Worm (Caenorhabditis elegans) whole organism, midembryonic: ENCODE data around the gene D1044.4.

Experiments used
- T22C8.4 ChIP-seq: fragments of 200-800 bp; sonication (Bioruptor generic); IDR thresholded peaks from 2 replicates; pipeline ENCODE4 v1.3.6; 2022; ENCODE audit warnings: missing genetic modification characterization, missing compliant biosample characterization
- cog-1 ChIP-seq: sonication (generic microtip); optimal IDR thresholded peaks from 2 replicates; lab custom pipeline; 2016; ENCODE audit warnings: missing genetic modification characterization, missing compliant biosample characterization
- flt-1 ChIP-seq: fragments of 200-800 bp; sonication (Bioruptor generic); IDR thresholded peaks from 2 replicates; pipeline ENCODE4 v1.3.6; 2022; ENCODE audit warnings: missing genetic modification characterization, missing compliant biosample characterization
- klf-2 ChIP-seq: fragments of 200-800 bp; sonication (Bioruptor generic); conservative IDR thresholded peaks from 2 replicates; pipeline ENCODE4 v1.3.6; 2022; ENCODE audit warnings: missing genetic modification reagents, missing genetic modification characterization, missing compliant biosample characterization
- med-1 ChIP-seq: sonication (generic microtip); optimal IDR thresholded peaks from 2 replicates; lab custom pipeline; 2017; ENCODE audit warnings: missing genetic modification characterization, mild to moderate bottlenecking, missing compliant biosample characterization, antibody characterized with exemption, missing genetic modification reagents; ENCODE audit not compliant: insufficient read depth
- ref-1 ChIP-seq: fragments of 200-800 bp; sonication (Bioruptor generic); conservative IDR thresholded peaks from 2 replicates; pipeline ENCODE4 v1.3.6; 2022; ENCODE audit warnings: missing genetic modification reagents, missing genetic modification characterization, missing compliant biosample characterization
- tab-1 ChIP-seq: fragments of 200-800 bp; sonication (Bioruptor generic); IDR thresholded peaks from 2 replicates; pipeline ENCODE4 v1.3.6; 2022; ENCODE audit warnings: missing genetic modification characterization, missing compliant biosample characterization
- ztf-23 ChIP-seq: fragments of 200-800 bp; sonication (Bioruptor generic); IDR thresholded peaks from 2 replicates; pipeline ENCODE4 v1.3.6; 2022; ENCODE audit warnings: missing genetic modification reagents, missing genetic modification characterization, missing compliant biosample characterization
- ztf-29 ChIP-seq: fragments of 200-800 bp; sonication (Bioruptor generic); IDR thresholded peaks from 2 replicates; pipeline ENCODE4 v1.3.6; 2022; ENCODE audit warnings: missing genetic modification reagents, missing genetic modification characterization, missing compliant biosample characterization

D1044.4 gene

DNA sequence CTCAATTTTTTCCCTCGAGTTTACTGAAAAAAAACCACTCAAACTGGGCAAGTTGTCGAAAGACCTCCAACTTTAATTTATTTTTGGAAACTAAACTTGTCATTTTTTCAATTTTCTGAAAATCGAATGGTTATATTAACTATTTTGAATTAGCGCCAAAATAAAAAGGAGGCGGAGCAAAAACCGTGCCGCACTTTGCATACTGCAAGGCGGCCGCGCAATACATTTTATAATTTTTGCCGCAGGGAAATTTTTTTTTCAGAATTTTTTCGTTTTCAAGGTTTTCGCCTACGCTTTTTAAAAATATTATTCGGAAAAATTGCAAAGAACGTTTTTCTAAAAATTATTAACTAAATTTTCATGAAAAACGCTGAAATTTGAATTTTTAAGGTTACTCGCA lies 18.2 kb downstream of the D1044.4 start:
- TF ChIP-seq flt-1 (GFP tag; lab: Robert Waterston, UW), result no peak
- TF ChIP-seq cog-1 (tag; lab: Kevin White, UChicago), result no peak
- no peak for TF ChIP-seq T22C8.4
- TF ChIP-seq klf-2 (GFP tag; lab: Robert Waterston, UW), result no peak
- TF ChIP-seq tab-1 (GFP tag; lab: Robert Waterston, UW), result no peak
- TF ChIP-seq ref-1 (GFP tag; lab: Robert Waterston, UW), result no peak
- no peak for TF ChIP-seq med-1
- TF ChIP-seq ztf-29 (GFP tag; lab: Robert Waterston, UW), result no peak
- no peak for TF ChIP-seq ztf-23 (GFP tag; lab: Robert Waterston, UW)

- TF ChIP-seq T22C8.4, result no peak
- TF ChIP-seq ztf-23 (GFP tag; lab: Robert Waterston, UW), result no peak
- TF ChIP-seq cog-1 (tag; lab: Kevin White, UChicago), result peak; percentile 56
- no peak for TF ChIP-seq flt-1 (GFP tag; lab: Robert Waterston, UW)
- no peak for TF ChIP-seq tab-1 (GFP tag; lab: Robert Waterston, UW)
- no peak for TF ChIP-seq ztf-29 (GFP tag; lab: Robert Waterston, UW)
- TF ChIP-seq med-1, result no peak
- TF ChIP-seq ref-1 (GFP tag; lab: Robert Waterston, UW), result peak; percentile 43; the same call in 1 of the 2 replicates
Measured at ce11 chrIII:5502915-5503575, 18.8 kb downstream of the D1044.4 start.

DNA sequence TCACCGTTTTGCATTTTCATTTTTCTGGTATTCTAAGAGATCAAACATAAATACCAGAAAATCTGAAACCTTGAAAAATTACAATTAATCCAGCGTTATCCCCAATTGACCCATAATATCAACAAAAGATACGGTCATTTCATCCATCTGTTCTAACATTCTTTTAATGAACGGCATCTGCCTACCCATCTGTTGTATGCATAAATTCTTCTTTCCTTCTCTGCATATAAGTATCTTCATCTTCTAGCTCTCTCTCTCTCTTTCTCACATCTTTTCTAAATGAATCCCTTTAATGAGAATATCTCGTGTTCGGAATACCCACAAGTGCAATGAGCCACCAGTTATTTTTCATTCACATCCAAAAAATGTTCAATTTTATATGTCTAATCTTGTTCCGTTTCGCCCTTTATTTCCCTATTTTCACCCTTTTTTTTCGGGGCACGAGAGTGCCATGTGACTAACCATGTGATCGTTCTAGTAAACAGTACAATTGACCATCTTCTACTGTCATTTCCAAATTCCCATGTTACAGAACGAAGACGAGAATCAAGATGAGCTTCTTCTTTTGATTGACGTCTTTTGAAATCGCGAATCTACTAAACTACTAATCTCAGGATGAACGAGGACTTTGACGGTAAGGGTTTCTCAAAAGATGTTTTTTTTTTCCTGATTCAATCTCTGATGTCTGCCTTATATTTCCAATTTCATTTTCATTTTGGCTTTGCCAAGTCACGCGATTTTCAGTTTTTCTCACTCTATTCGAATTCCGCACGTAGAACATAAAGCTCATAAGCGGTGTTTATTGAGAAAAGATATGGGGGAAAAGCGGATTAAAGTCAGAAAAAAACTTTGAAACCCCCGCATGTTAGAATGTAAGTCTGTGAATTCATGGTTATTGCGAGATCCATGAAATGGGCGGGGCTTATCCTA lies 20.2 kb downstream of the D1044.4 start, which contains the start of gene R02F2.1:
Gene R02F2.1 (plus strand): TSS at position 528 of the 930 bp plus-strand sequence.
- TF ChIP-seq flt-1 (GFP tag; lab: Robert Waterston, UW) (no peak), T22C8.4 (no peak), klf-2 (GFP tag; lab: Robert Waterston, UW) (no peak), ztf-29 (GFP tag; lab: Robert Waterston, UW) (no peak), cog-1 (tag; lab: Kevin White, UChicago) (no peak), med-1 (no peak)

DNA sequence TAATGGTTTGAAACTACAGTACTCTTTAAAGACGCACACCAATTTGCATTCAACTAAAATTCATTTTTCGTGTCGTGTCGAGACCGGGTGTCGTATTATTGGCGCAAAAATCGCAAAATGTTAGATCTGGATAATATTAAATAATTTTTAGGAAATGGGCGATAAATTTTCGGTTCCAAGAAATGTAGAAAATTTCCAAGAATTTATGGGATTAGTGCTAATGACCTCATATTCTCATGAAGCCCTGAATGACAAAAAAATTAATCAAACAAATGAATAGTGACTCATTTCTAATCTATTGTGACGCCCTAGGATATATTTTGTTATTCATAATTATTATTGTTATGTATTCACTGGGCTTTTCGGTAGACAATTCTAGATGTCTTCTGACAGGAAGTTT lies 21.1 kb downstream of the D1044.4 start:
- TF ChIP-seq klf-2 (GFP tag; lab: Robert Waterston, UW) (no peak), ztf-23 (GFP tag; lab: Robert Waterston, UW) (no peak), T22C8.4 (no peak), cog-1 (tag; lab: Kevin White, UChicago) (no peak), flt-1 (GFP tag; lab: Robert Waterston, UW) (no peak)

DNA sequence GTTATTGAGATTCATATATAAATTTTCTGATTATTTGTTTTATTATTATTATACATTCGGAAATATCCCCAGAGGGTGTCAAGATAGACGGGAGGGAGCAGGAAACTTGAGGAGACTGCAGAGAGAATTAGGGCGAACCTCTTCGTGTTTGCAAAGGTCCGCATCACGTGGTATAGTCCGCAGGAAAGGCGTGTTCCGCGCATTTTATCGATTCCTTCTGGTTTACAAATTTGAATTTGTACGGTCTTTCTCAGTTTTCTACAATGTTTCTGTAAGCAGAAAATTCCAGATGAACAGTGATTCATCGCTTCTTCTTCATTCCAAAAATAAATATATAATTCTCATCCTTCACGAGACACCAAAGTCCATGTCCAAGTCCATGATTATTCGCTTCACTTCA lies 21.9 kb downstream of the D1044.4 start:
- no peak for TF ChIP-seq flt-1 (GFP tag; lab: Robert Waterston, UW)
- no peak for TF ChIP-seq ref-1 (GFP tag; lab: Robert Waterston, UW)
- no peak for TF ChIP-seq ztf-23 (GFP tag; lab: Robert Waterston, UW)
- no peak for TF ChIP-seq cog-1 (tag; lab: Kevin White, UChicago)
- TF ChIP-seq ztf-29 (GFP tag; lab: Robert Waterston, UW), result no peak
- no peak for TF ChIP-seq klf-2 (GFP tag; lab: Robert Waterston, UW)
- no peak for TF ChIP-seq med-1
- no peak; the same call in 1 of the 2 replicates for TF ChIP-seq T22C8.4
- TF ChIP-seq tab-1 (GFP tag; lab: Robert Waterston, UW), result no peak

DNA sequence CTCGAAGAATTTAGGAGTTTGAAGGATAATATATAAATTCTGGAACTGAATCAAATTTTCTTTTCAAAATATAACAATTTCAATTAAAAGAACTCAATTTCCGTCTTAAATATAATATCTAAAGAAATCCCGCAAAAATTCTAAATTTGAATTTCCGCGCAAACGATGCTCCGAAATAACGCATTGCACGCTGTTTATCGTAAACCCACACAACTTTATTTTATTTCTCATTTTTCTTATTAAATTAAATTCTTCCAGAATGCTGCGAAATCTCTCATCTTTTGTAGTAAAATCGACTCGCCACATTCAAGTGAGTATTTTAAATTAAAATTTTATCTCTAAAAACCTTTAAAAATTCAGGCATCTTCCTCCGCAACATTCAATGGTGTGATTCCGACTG lies 22.9 kb downstream of the D1044.4 start, which contains the start of gene R02F2.9:
Gene R02F2.9 (plus strand): TSS at position 218 of the 400 bp plus-strand sequence.
- no peak for TF ChIP-seq ztf-29 (GFP tag; lab: Robert Waterston, UW)
- TF ChIP-seq flt-1 (GFP tag; lab: Robert Waterston, UW), result 0 out of 2 replicates have a peak, but pooled peaks have one; percentile 36

DNA sequence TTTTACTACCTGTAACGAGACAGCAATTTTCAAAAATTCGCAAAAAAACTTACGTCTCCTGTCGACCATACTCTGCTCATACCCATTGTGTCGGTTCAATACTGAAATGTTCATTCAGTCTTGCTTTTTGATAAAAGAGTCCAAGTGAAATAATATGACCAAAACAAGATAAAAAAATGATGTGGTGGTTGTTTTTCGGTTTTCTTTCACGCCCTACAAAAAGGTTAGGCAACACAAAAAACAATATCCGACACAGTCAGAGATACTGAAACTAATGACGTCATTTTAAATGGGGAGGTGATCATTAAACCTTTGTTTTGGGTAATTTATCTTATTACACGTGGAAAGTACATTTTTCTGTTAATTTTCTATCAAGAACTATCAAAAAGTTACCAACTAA lies 26.7 kb downstream of the D1044.4 start, which contains the start of gene R02F2.8:
Gene R02F2.8 (minus strand): TSS at position 101 of the 400 bp plus-strand sequence.
- no peak for TF ChIP-seq T22C8.4
- no peak for TF ChIP-seq ref-1 (GFP tag; lab: Robert Waterston, UW)
- no peak for TF ChIP-seq flt-1 (GFP tag; lab: Robert Waterston, UW)

DNA sequence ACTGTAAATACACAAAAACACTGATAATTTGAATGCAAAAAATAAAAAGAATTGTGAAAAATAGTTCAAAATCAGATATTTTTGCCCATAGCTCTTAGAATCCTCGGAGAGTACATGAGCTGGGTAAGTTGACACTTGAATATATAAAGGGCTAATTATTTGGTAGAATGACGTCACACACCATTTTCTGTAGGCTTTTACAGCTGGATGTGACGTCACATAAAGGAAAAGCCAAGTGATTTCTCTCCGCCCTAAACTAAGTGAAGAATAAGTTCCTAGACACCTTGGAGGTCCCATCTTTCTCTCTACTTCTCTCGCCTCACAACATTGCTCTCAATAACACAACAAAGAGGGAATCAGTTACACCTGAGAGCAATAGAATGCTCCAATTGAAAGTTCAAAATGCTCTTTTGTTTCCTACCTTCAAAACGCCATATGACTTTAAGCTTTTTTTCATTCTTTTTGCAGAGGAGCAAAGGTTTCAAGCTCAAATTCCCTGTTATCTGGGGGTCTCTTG lies 34.7 kb downstream of the D1044.4 start, which contains the start of gene osg-1:
Gene osg-1 (plus strand): TSS at position 467 of the 517 bp plus-strand sequence.
- TF ChIP-seq med-1 (no peak), cog-1 (tag; lab: Kevin White, UChicago) (no peak), ztf-23 (GFP tag; lab: Robert Waterston, UW) (no peak), ztf-29 (GFP tag; lab: Robert Waterston, UW) (no peak), flt-1 (GFP tag; lab: Robert Waterston, UW) (no peak), klf-2 (GFP tag; lab: Robert Waterston, UW) (no peak), tab-1 (GFP tag; lab: Robert Waterston, UW) (no peak), T22C8.4 (no peak), ref-1 (GFP tag; lab: Robert Waterston, UW) (no peak)

ce11 chrIII:5486345-5486744 lies 35.5 kb downstream of the D1044.4 start:
- TF ChIP-seq ztf-29 (GFP tag; lab: Robert Waterston, UW) (no peak), cog-1 (tag; lab: Kevin White, UChicago) (no peak), T22C8.4 (no peak), ztf-23 (GFP tag; lab: Robert Waterston, UW) (no peak), flt-1 (GFP tag; lab: Robert Waterston, UW) (no peak)
